Worm (Caenorhabditis elegans) whole organism, early embryonic: ENCODE data around the gene odd-2.

ENCODE experiments used
- B0310.2 ChIP-seq: sonication (generic microtip); optimal IDR thresholded peaks from 2 replicates; lab custom pipeline; 2016; ENCODE audit warnings: mild to moderate bottlenecking, missing genetic modification characterization, missing compliant biosample characterization
- F13C5.2 ChIP-seq: sonication (generic microtip); optimal IDR thresholded peaks from 2 replicates; lab custom pipeline; 2017; ENCODE audit warnings: mild to moderate bottlenecking, missing genetic modification characterization, inconsistent platforms, missing compliant biosample characterization
- aly-1 ChIP-seq: sonication (generic microtip); optimal IDR thresholded peaks from 2 replicates; lab custom pipeline; 2016; ENCODE audit warnings: missing genetic modification characterization, missing compliant biosample characterization
- ama-1 ChIP-seq: fragments of 150-350 bp; optimal IDR thresholded peaks from 2 replicates; lab custom pipeline; 2014
- ceh-13 ChIP-seq: fragments of 200-800 bp; sonication (Bioruptor generic); optimal IDR thresholded peaks from 2 replicates; lab custom pipeline; 2018; ENCODE audit warnings: mild to moderate bottlenecking, missing genetic modification characterization, missing compliant biosample characterization
- ceh-36 ChIP-seq: sonication (generic microtip); optimal IDR thresholded peaks from 2 replicates; lab custom pipeline; 2016; ENCODE audit warnings: missing genetic modification characterization, inconsistent platforms, missing compliant biosample characterization
- ets-7 ChIP-seq: sonication (generic microtip); optimal IDR thresholded peaks from 2 replicates; lab custom pipeline; 2016; ENCODE audit warnings: missing genotype, missing genetic modification characterization, missing compliant biosample characterization
- flt-1 ChIP-seq: fragments of 200-800 bp; sonication (Bioruptor generic); IDR thresholded peaks from 2 replicates; pipeline ENCODE4 v1.3.6; 2022; ENCODE audit warnings: missing genetic modification characterization, missing compliant biosample characterization
- hmbx-1 ChIP-seq: sonication (generic microtip); optimal IDR thresholded peaks from 2 replicates; lab custom pipeline; 2016; ENCODE audit warnings: mild to moderate bottlenecking, missing genetic modification characterization, missing compliant biosample characterization
- hmg-4 ChIP-seq: fragments of 200-800 bp; sonication (Bioruptor generic); optimal IDR thresholded peaks from 2 replicates; lab custom pipeline; 2018; ENCODE audit warnings: mild to moderate bottlenecking, missing genetic modification characterization, missing compliant biosample characterization
- hnd-1 ChIP-seq: sonication (generic microtip); optimal IDR thresholded peaks from 2 replicates; lab custom pipeline; 2016; ENCODE audit warnings: missing genetic modification characterization, missing compliant biosample characterization
- pes-1 ChIP-seq: fragments of 200-800 bp; sonication (Bioruptor generic); IDR thresholded peaks from 2 replicates; pipeline ENCODE4 v1.3.6; 2022; ENCODE audit warnings: missing genetic modification reagents, missing genetic modification characterization, missing compliant biosample characterization
- scrt-1 ChIP-seq: fragments of 200-800 bp; sonication (Bioruptor generic); IDR thresholded peaks from 2 replicates; pipeline ENCODE4 v1.3.6; 2022; ENCODE audit warnings: missing genetic modification characterization, missing compliant biosample characterization
- sea-1 ChIP-seq: fragments of 200-800 bp; sonication (Bioruptor generic); conservative IDR thresholded peaks from 2 replicates; pipeline ENCODE4 v1.3.6; 2022; ENCODE audit warnings: missing genetic modification characterization, missing compliant biosample characterization
- tbx-11 ChIP-seq: fragments of 200-800 bp; sonication (Bioruptor generic); IDR thresholded peaks from 2 replicates; pipeline ENCODE4 v1.3.6; 2022; ENCODE audit warnings: missing genetic modification characterization, missing compliant biosample characterization
- tbx-37 ChIP-seq: fragments of 200-800 bp; sonication (Bioruptor generic); conservative IDR thresholded peaks from 2 replicates; pipeline ENCODE4 v1.3.6; 2022; ENCODE audit warnings: missing genetic modification reagents, missing genetic modification characterization, missing compliant biosample characterization
- tra-4 ChIP-seq: sonication (generic microtip); optimal IDR thresholded peaks from 2 replicates; lab custom pipeline; 2017; ENCODE audit warnings: missing genetic modification characterization, missing compliant biosample characterization

Gene odd-2

ce11 chrX:6160427-6160826 lies at the start of gene odd-2:
Gene odd-2 (minus strand): TSS chrX:6160527.
- no peak for TF ChIP-seq flt-1 (GFP tag; lab: Robert Waterston, UW)
- no peak for TF ChIP-seq ets-7 (tag; lab: Kevin White, UChicago)
- no peak for TF ChIP-seq pes-1 (GFP tag; lab: Robert Waterston, UW)
- TF ChIP-seq aly-1 (tag; lab: Kevin White, UChicago) = no peak
- no peak for TF ChIP-seq hnd-1 (tag; lab: Kevin White, UChicago)
- TF ChIP-seq tbx-37 (GFP tag; lab: Robert Waterston, UW) = no peak
- TF ChIP-seq B0310.2 (tag; lab: Kevin White, UChicago) = no peak
- no peak for TF ChIP-seq hmg-4
- no peak for TF ChIP-seq tbx-11 (GFP tag; lab: Robert Waterston, UW)
- no peak for TF ChIP-seq tra-4 (tag; lab: Kevin White, UChicago)
- TF ChIP-seq sea-1 = no peak
- TF ChIP-seq ceh-13 = no peak
- TF ChIP-seq ceh-36 (tag; lab: Kevin White, UChicago) = no peak

ce11 chrX:6208463-6208862 lies 48.1 kb upstream of the odd-2 start, which contains the start of gene C14F11.7:
Gene C14F11.7 (minus strand): TSS chrX:6208563.
- TF ChIP-seq ceh-13 = no peak
- TF ChIP-seq hmbx-1 (tag; lab: Kevin White, UChicago) = no peak
- TF ChIP-seq tbx-11 (GFP tag; lab: Robert Waterston, UW) = no peak
- TF ChIP-seq sea-1 = no peak
- no peak for TF ChIP-seq ama-1 (lab: Kevin White, UChicago)

ce11 chrX:6207687-6208088 lies 47.4 kb upstream of the odd-2 start, which contains the start of gene T13C5.6:
Gene T13C5.6 (minus strand): TSS chrX:6207687.
- TF ChIP-seq flt-1 (GFP tag; lab: Robert Waterston, UW) (peak; percentile 95), hnd-1 (tag; lab: Kevin White, UChicago) (peak; percentile 95), hmbx-1 (tag; lab: Kevin White, UChicago) (peak; percentile 85), ets-7 (tag; lab: Kevin White, UChicago) (peak; percentile 96), tra-4 (tag; lab: Kevin White, UChicago) (peak; percentile 95), sea-1 (peak; percentile 98), scrt-1 (GFP tag; lab: Robert Waterston, UW) (peak; percentile 94), tbx-37 (GFP tag; lab: Robert Waterston, UW) (peak; percentile 98), ceh-36 (tag; lab: Kevin White, UChicago) (peak; percentile 93), hmg-4 (peak; percentile 100), tbx-11 (GFP tag; lab: Robert Waterston, UW) (peak; percentile 97), pes-1 (GFP tag; lab: Robert Waterston, UW) (peak; percentile 98), B0310.2 (tag; lab: Kevin White, UChicago) (peak; percentile 96), F13C5.2 (tag; lab: Kevin White, UChicago) (peak; percentile 99), ama-1 (lab: Kevin White, UChicago) (peak; percentile 58), ceh-13 (peak; percentile 93), aly-1 (tag; lab: Kevin White, UChicago) (peak; percentile 98)

- TF ChIP-seq tbx-11 (GFP tag; lab: Robert Waterston, UW) (no peak), ama-1 (lab: Kevin White, UChicago) (no peak), hmg-4 (no peak), tra-4 (tag; lab: Kevin White, UChicago) (no peak), ceh-13 (no peak), pes-1 (GFP tag; lab: Robert Waterston, UW) (no peak), scrt-1 (GFP tag; lab: Robert Waterston, UW) (no peak), ets-7 (tag; lab: Kevin White, UChicago) (no peak), tbx-37 (GFP tag; lab: Robert Waterston, UW) (no peak), ceh-36 (tag; lab: Kevin White, UChicago) (no peak), sea-1 (no peak), aly-1 (tag; lab: Kevin White, UChicago) (no peak), B0310.2 (tag; lab: Kevin White, UChicago) (no peak), hnd-1 (tag; lab: Kevin White, UChicago) (no peak), flt-1 (GFP tag; lab: Robert Waterston, UW) (no peak), F13C5.2 (tag; lab: Kevin White, UChicago) (no peak), hmbx-1 (tag; lab: Kevin White, UChicago) (no peak)
Measured at ce11 chrX:6206305-6206704, 46.0 kb upstream of the odd-2 start, which contains the start of gene mtp-18. Gene mtp-18 (minus strand): TSS chrX:6206405.

ce11 chrX:6205325-6205724 lies 45.0 kb upstream of the odd-2 start:
- no peak for TF ChIP-seq hnd-1 (tag; lab: Kevin White, UChicago)
- TF ChIP-seq ceh-13 = no peak
- no peak for TF ChIP-seq aly-1 (tag; lab: Kevin White, UChicago)
- TF ChIP-seq pes-1 (GFP tag; lab: Robert Waterston, UW) = no peak

ce11 chrX:6204696-6205232 lies 44.4 kb upstream of the odd-2 start, which contains the start of gene bca-1:
Gene bca-1 (minus strand): TSS chrX:6204746.
- TF ChIP-seq tbx-37 (GFP tag; lab: Robert Waterston, UW) (no peak), ets-7 (tag; lab: Kevin White, UChicago) (no peak), hnd-1 (tag; lab: Kevin White, UChicago) (no peak), hmbx-1 (tag; lab: Kevin White, UChicago) (no peak), tra-4 (tag; lab: Kevin White, UChicago) (no peak), scrt-1 (GFP tag; lab: Robert Waterston, UW) (no peak), aly-1 (tag; lab: Kevin White, UChicago) (no peak), ceh-13 (no peak), hmg-4 (no peak), F13C5.2 (tag; lab: Kevin White, UChicago) (no peak), tbx-11 (GFP tag; lab: Robert Waterston, UW) (no peak), sea-1 (no peak), ceh-36 (tag; lab: Kevin White, UChicago) (no peak), B0310.2 (tag; lab: Kevin White, UChicago) (no peak)

ce11 chrX:6203315-6203714 lies 43.0 kb upstream of the odd-2 start:
- TF ChIP-seq scrt-1 (GFP tag; lab: Robert Waterston, UW) (no peak), tbx-37 (GFP tag; lab: Robert Waterston, UW) (no peak), F13C5.2 (tag; lab: Kevin White, UChicago) (no peak), tra-4 (tag; lab: Kevin White, UChicago) (no peak), ama-1 (lab: Kevin White, UChicago) (no peak), hnd-1 (tag; lab: Kevin White, UChicago) (no peak), pes-1 (GFP tag; lab: Robert Waterston, UW) (no peak), ceh-36 (tag; lab: Kevin White, UChicago) (no peak), ets-7 (tag; lab: Kevin White, UChicago) (no peak), B0310.2 (tag; lab: Kevin White, UChicago) (no peak), aly-1 (tag; lab: Kevin White, UChicago) (no peak)
